Worm (Caenorhabditis elegans) whole organism, L4/young adult: ENCODE data around the gene F14H3.4.

Source experiments
- W03F9.2 ChIP-seq: fragments of 150-350 bp; optimal IDR thresholded peaks from 2 replicates; lab custom pipeline; 2014; ENCODE audit warnings: missing biosample characterization, missing genetic modification characterization
- dao-5 ChIP-seq: sonication (generic microtip); optimal IDR thresholded peaks from 2 replicates; lab custom pipeline; 2016; ENCODE audit warnings: missing genotype, missing genetic modification characterization, moderate library complexity, missing compliant biosample characterization
- him-1 ChIP-seq: sonication (generic microtip); optimal IDR thresholded peaks from 2 replicates; lab custom pipeline; 2016; ENCODE audit warnings: missing genotype, missing genetic modification reagents, missing genetic modification characterization, missing compliant biosample characterization

DNA sequence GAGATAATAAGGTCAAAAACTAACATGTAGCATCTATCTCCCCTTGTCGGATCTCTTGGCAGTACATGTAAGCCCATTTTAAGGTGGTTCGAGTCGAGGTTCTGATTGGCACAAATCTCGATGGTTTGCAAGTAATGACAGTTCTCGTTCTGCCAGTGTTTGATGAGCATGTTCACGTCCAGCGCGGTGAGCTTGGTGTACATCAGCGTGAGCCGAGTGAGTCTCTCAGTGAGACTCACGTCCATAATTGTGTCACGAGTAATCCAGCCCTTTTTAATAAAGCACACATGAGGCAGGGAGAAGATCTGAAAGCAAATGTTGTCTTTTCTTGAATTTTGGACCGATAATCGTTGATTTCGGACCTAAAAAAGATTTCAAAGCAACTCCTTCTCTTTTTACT, 22.1 kb downstream of the F14H3.4 start, which contains the start of gene T10C6.16:
- TF ChIP-seq him-1 (no peak), dao-5 (tag; lab: Kevin White, UChicago) (no peak), W03F9.2 (tag; lab: Kevin White, UChicago) (no peak)
